Fruit fly (Drosophila melanogaster): ENCODE data around the gene CG14050.

The CG14050 gene

DNA sequence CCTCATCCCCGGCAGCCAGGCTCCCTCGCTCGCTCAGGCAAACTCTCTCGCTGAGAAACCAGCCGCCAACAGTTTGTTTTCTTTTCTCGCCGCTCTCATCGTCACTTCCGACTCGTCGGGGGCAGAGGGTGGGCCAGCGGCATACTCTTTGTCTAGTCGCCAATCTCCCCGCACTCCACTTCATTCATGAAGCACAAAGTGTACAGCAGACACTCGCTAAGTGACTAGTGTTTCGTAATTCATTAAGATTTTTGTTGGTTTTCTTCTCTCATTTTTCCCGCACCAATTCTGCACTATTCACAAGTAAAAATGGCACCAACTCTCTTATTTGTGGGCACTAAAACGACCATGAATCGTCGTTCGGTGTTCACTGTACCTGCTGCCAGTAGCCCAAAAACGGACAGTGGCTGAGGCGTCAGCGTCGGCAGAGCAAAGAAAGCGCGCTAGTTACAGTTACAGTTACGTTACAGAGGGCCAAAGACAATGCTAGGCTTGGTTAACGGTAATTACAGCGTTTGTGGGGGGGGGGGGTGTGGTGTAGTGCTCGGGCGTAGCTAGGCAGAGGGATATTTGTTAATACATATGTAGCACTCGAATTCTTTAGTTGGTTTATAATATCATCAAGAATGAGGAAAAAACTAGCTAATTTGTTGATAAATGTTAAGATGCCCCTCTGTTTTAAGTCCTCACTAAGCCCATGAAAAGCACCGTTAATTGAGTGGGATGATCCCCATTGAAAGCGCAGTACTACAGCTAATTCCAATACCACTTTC is 28.4 kb downstream of the CG14050 start (continued):
- TF ChIP-seq usp (GFP tag; optimal IDR thresholded peaks at IDR 0.05) (no peak), vvl (GFP tag; IDR thresholded peaks at IDR 0.05) (peak; percentile 99), pros (GFP tag; optimal IDR thresholded peaks at IDR 0.05) (peak; percentile 60), Hr3 (GFP tag; optimal IDR thresholded peaks at IDR 0.05) (peak; percentile 99), phol (tag; optimal IDR thresholded peaks at IDR 0.05) (peak; percentile 97), zfh2 (GFP tag; optimal IDR thresholded peaks at IDR 0.05) (peak; percentile 98), sima (GFP tag; optimal IDR thresholded peaks at IDR 0.05) (peak; percentile 96), lola (GFP tag; optimal IDR thresholded peaks at IDR 0.05) (peak in 1 of 3 experiments; percentile 94), CG13894 (tag; optimal IDR thresholded peaks at IDR 0.05) (peak; percentile 95), CG34422 (GFP tag; IDR thresholded peaks at IDR 0.05) (peak; percentile 99), Mad (GFP tag; optimal IDR thresholded peaks at IDR 0.05) (peak; percentile 98), CG10209 (GFP tag; optimal IDR thresholded peaks at IDR 0.05) (peak; percentile 98), Gug (GFP tag; IDR thresholded peaks at IDR 0.05) (peak; percentile 99), CG13424 (tag; optimal IDR thresholded peaks at IDR 0.05) (peak; percentile 98), crc (GFP tag; optimal IDR thresholded peaks at IDR 0.05) (peak; percentile 98), gcm2 (GFP tag; optimal IDR thresholded peaks at IDR 0.05) (peak; percentile 96), pan (optimal IDR thresholded peaks at IDR 0.05) (no peak), pan (GFP tag; optimal IDR thresholded peaks at IDR 0.05 in 1 of 2, IDR thresholded peaks at IDR 0.05 in 1 of 2) (peak in 1 of 2 experiments; percentile 98), sr (GFP tag; IDR thresholded peaks at IDR 0.05) (peak; percentile 92), H15 (GFP tag; IDR thresholded peaks at IDR 0.05) (peak; percentile 98), NFAT (GFP tag; IDR thresholded peaks at IDR 0.05) (peak; percentile 97), Doc2 (GFP tag; IDR thresholded peaks at IDR 0.05) (peak; percentile 91), CG12391 (tag; optimal IDR thresholded peaks at IDR 0.05) (peak; percentile 98), CG33557 (GFP tag; optimal IDR thresholded peaks at IDR 0.05) (peak; percentile 90), slou (GFP tag; optimal IDR thresholded peaks at IDR 0.05) (peak; percentile 94), CG10321 (GFP tag; IDR thresholded peaks at IDR 0.05) (peak; percentile 81), CG6854 (GFP tag; optimal IDR thresholded peaks at IDR 0.05) (peak; percentile 95), Ssrp (tag; optimal IDR thresholded peaks at IDR 0.05) (peak; percentile 98), CG8359 (GFP tag; optimal IDR thresholded peaks at IDR 0.05; ENCODE audit: borderline replicate concordance) (peak; percentile 94), sqz (GFP tag; optimal IDR thresholded peaks at IDR 0.05) (peak; percentile 97), CG9797 (GFP tag; optimal IDR thresholded peaks at IDR 0.05) (peak; percentile 60), ewg (GFP tag; optimal IDR thresholded peaks at IDR 0.05) (peak; percentile 98), oc (tag; optimal IDR thresholded peaks at IDR 0.05) (peak; percentile 99), CG16813 (GFP tag; IDR thresholded peaks at IDR 0.05; ENCODE audit: partially characterized antibody) (no peak), NK7.1 (GFP tag; optimal IDR thresholded peaks at IDR 0.05) (peak; percentile 97), CG12744 (GFP tag; optimal IDR thresholded peaks at IDR 0.05) (peak; percentile 97), CG15269 (tag; optimal IDR thresholded peaks at IDR 0.05) (peak; percentile 99), cad (GFP tag; optimal IDR thresholded peaks at IDR 0.05) (no peak), bcd (GFP tag; optimal IDR thresholded peaks at IDR 0.05) (peak; percentile 99), CG13624 (GFP tag; optimal IDR thresholded peaks at IDR 0.05) (peak; percentile 98), dati (GFP tag; IDR thresholded peaks at IDR 0.05) (peak; percentile 96), CG9876 (GFP tag; optimal IDR thresholded peaks at IDR 0.05) (peak; percentile 98), TFAM (GFP tag; optimal IDR thresholded peaks at IDR 0.05) (peak; percentile 93), Six4 (GFP tag; optimal IDR thresholded peaks at IDR 0.05) (peak; percentile 99), CG17568 (GFP tag; optimal IDR thresholded peaks at IDR 0.05) (peak; percentile 97), CG14667 (GFP tag; IDR thresholded peaks at IDR 0.05) (peak; percentile 98), insv (GFP tag; optimal IDR thresholded peaks at IDR 0.05) (peak; percentile 53 to 61), pfk (GFP tag; optimal IDR thresholded peaks at IDR 0.05) (peak; percentile 21), Nf-YA (GFP tag; IDR thresholded peaks at IDR 0.05) (peak; percentile 98)
